Fruit fly (Drosophila melanogaster) whole organism, larva: ENCODE results near the gene Bcat.

Source experiments
- noc ChIP-seq: fragments of 200-800 bp; sonication (Bioruptor generic); optimal IDR thresholded peaks from 3 replicates; lab custom pipeline; 2019; ENCODE audit warnings: missing biosample characterization, mild to moderate bottlenecking, missing genetic modification characterization, moderate library complexity

Gene Bcat

DNA sequence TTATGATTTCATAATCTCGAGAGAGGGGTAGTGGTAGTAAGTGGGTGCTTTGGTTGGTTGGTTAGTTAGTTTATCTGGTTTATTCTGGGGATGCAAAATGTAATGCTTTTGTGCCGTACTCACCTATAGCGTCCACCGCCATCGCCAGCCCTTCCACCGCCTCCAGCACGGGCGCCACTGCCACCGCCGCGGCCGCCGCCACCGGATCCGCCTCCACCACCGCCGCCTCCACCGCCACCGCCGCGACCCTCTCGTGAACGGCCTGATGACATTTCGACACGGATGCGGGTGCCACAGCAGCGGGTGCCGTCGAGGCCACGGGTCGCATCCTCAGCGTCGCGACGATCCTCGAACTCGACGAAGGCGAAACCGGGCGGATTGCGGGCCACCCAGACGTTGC lies 12.5 kb upstream of the Bcat start:
- no peak for TF ChIP-seq noc (tag; lab: Kevin White, UChicago)

dm6 chrX:13384583-13385342 lies 11.9 kb upstream of the Bcat start, which contains the start of the genes Rbp1-like and Tim9a:
TSS of gene Rbp1-like (minus strand) at chrX:13384877.
TSS of gene Tim9a (plus strand) at chrX:13385210.
- peak; percentile 66 for TF ChIP-seq noc (tag; lab: Kevin White, UChicago)

DNA sequence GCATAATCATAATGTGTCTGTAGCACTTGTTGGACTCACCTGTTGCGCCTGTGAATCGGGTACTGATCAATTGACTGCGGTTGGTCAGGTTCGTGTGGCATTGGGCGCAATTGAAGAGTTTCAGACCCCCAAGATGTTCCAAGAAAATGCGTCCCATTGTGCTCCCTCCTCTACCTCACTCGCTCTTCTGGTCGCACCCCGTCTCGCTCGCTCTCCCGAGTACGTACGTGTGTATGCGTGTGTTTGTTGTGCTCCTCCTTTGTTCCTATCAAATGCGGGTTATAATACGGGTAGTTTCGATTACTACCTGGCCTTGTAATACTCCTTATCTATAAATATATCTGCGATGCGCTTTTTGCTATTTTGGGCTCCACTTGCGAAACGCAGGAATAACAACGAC lies 9.9 kb upstream of the Bcat start:
- TF ChIP-seq noc (tag; lab: Kevin White, UChicago): no peak

- peak; percentile 81 for TF ChIP-seq noc (tag; lab: Kevin White, UChicago)
Observed at dm6 chrX:13387373-13387850, 9.3 kb upstream of the Bcat start, which contains the start of the genes Ype and CG1662. TSS of gene Ype (minus strand) at chrX:13387417. TSS of gene CG1662 (plus strand) at chrX:13387563.

- TF ChIP-seq noc (tag; lab: Kevin White, UChicago): peak; percentile 97
Observed at dm6 chrX:13390465-13391173, 6.1 kb upstream of the Bcat start.

dm6 chrX:13391174-13392040 lies 5.3 kb upstream of the Bcat start:
- peak; percentile 81 for TF ChIP-seq noc (tag; lab: Kevin White, UChicago)

DNA sequence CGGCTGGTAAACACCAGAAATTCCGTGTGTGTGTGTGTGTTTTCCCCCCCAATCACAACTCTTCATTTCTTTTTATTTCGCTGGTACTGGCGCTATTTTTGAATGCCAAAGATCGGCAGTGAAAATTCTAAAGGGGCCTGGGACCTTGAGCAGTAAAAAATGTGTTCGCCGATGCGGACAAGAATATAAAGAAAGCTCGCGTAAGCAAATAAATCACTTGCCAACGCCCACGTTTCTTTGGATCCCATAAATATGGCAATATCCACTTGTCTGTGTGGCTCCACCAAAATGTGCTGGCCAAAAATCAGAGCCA lies 4.7 kb upstream of the Bcat start:
- TF ChIP-seq noc (tag; lab: Kevin White, UChicago): no peak

- peak; percentile 6 for TF ChIP-seq noc (tag; lab: Kevin White, UChicago)
Observed at dm6 chrX:13392764-13393163, 3.9 kb upstream of the Bcat start.

dm6 chrX:13394343-13394742 lies 2.4 kb upstream of the Bcat start:
- no peak for TF ChIP-seq noc (tag; lab: Kevin White, UChicago)

- TF ChIP-seq noc (tag; lab: Kevin White, UChicago): no peak
Observed at dm6 chrX:13395020-13395419, 1.7 kb upstream of the Bcat start.

DNA sequence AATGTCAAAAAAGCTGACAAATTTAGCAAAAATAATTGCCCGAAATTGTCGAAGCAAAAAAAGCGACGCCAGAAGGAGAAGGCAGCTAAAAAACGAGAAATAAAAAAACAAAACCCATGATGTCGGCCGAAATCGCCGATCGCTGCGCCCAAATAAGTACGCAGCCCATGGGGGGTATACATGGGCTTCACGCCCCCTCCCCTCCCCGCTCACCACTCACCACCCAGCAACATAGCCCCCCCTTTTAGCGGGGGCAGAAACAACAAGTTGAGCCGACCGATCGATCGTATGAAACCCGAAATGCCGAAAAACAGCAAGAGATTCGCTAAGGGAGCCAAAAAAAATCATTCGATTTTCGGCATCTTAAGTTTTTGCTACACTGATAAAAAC lies 716 bp upstream of the Bcat start:
- no peak for TF ChIP-seq noc (tag; lab: Kevin White, UChicago)

DNA sequence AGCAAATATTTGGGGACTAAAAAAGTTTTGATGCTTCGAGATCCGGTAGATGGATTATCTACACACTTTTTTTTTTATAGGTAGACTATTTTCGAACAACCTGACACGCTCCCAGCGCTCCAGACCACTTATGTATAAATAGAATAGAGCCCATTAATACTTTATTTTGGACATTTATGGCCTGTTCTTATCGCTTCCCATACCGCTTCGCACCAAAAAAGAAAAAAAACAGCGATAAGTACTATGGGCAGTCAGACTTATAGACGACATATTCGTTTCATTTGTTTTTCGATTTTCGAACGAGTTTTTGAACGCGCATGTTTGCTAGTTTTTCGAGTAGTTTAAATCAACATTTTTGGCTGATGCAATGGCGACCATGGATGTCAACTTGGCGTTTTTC lies 911 bp downstream of the Bcat start:
- TF ChIP-seq noc (tag; lab: Kevin White, UChicago): peak; percentile 62

dm6 chrX:13401245-13401644 lies 4.5 kb downstream of the Bcat start:
- no peak for TF ChIP-seq noc (tag; lab: Kevin White, UChicago)

DNA sequence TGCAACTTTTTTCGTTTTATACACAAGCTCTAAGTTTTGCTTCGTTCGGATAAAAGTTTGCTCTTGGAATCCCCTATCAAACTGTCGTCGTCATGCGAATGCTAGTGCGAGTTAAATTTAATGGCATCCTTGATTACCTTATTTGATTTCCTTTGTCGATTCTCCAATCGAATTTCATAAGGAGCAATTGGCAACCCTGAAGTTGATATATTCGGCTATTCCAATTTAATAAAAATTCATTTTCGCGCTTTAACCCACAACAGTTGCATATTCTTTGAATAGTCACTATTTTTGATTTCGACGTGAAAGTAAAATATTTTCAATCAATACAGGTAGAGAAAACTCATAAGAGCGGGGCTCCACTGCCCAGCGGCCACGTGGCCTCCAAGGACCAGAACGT lies 6.1 kb downstream of the Bcat start, which contains the start of gene CG12725:
CG12725 (minus strand) TSS at position 101 of the 400 bp plus-strand sequence.
- no peak for TF ChIP-seq noc (tag; lab: Kevin White, UChicago)

dm6 chrX:13403553-13403952 lies 6.9 kb downstream of the Bcat start:
- no peak for TF ChIP-seq noc (tag; lab: Kevin White, UChicago)
